Worm (Caenorhabditis elegans) whole organism, L3 larva: ENCODE results near the gene Y47D3A.32.

Source experiments
- R02D3.7 ChIP-seq: fragments of 150-350 bp; optimal IDR thresholded peaks from 2 replicates; lab custom pipeline; 2014; ENCODE audit warnings: missing biosample characterization, missing genetic modification characterization
- ZK546.5 ChIP-seq: sonication (generic microtip); optimal IDR thresholded peaks from 2 replicates; lab custom pipeline; 2017; ENCODE audit warnings: missing biosample characterization, missing genetic modification characterization
- ama-1 ChIP-seq: fragments of 150-350 bp; optimal IDR thresholded peaks from 2 replicates; lab custom pipeline; 2018
- ceh-16 ChIP-seq: sonication (generic microtip); optimal IDR thresholded peaks from 2 replicates; lab custom pipeline; 2017; ENCODE audit warnings: missing biosample characterization, missing genetic modification characterization
- ceh-28 ChIP-seq: fragments of 150-350 bp; optimal IDR thresholded peaks from 2 replicates; lab custom pipeline; 2014; ENCODE audit warnings: missing biosample characterization, missing genetic modification reagents, missing genetic modification characterization
- egl-27 ChIP-seq: sonication (generic microtip); optimal IDR thresholded peaks from 4 replicates; lab custom pipeline; 2017; ENCODE audit warnings: missing biosample characterization, missing genetic modification reagents, missing genetic modification characterization
- egl-5 ChIP-seq: fragments of 150-350 bp; optimal IDR thresholded peaks from 2 replicates; lab custom pipeline; 2017; ENCODE audit warnings: missing biosample characterization, missing genetic modification reagents, missing genetic modification characterization, inconsistent platforms
- elt-1 ChIP-seq: fragments of 150-350 bp; optimal IDR thresholded peaks from 2 replicates; lab custom pipeline; 2014; ENCODE audit warnings: missing biosample characterization, missing genetic modification characterization
- elt-2 ChIP-seq: sonication (generic microtip); optimal IDR thresholded peaks from 2 replicates; lab custom pipeline; 2016; ENCODE audit warnings: missing genetic modification reagents, mild to moderate bottlenecking, missing genetic modification characterization, missing compliant biosample characterization
- eor-1 ChIP-seq, 2 experiments: fragments of 150-350 bp; optimal IDR thresholded peaks; 2 replicates each; lab custom pipeline; 2014 to 2018; ENCODE audit warnings: missing biosample characterization in 2 of 2, missing genetic modification characterization in 2 of 2
- fkh-2 ChIP-seq: fragments of 150-350 bp; optimal IDR thresholded peaks from 2 replicates; lab custom pipeline; 2014; ENCODE audit warnings: missing biosample characterization, missing genetic modification reagents, missing genetic modification characterization
- hmg-11 ChIP-seq: sonication (generic microtip); optimal IDR thresholded peaks from 2 replicates; lab custom pipeline; 2016; ENCODE audit warnings: missing genetic modification characterization, missing compliant biosample characterization
- jun-1 ChIP-seq: fragments of 150-350 bp; optimal IDR thresholded peaks from 2 replicates; lab custom pipeline; 2014; ENCODE audit warnings: missing biosample characterization, missing genetic modification reagents, missing genetic modification characterization
- lin-15B ChIP-seq: fragments of 150-350 bp; optimal IDR thresholded peaks from 2 replicates; lab custom pipeline; 2014; ENCODE audit warnings: missing biosample characterization, missing genetic modification characterization
- lin-39 ChIP-seq: fragments of 150-350 bp; optimal IDR thresholded peaks from 2 replicates; lab custom pipeline; 2018; ENCODE audit warnings: missing biosample characterization, missing genetic modification reagents, missing genetic modification characterization
- mml-1 ChIP-seq: fragments of 150-350 bp; sonication (generic microtip); optimal IDR thresholded peaks from 3 replicates; lab custom pipeline; 2014; ENCODE audit warnings: missing biosample characterization, missing genetic modification characterization
- nfya-1 ChIP-seq: sonication (generic microtip); optimal IDR thresholded peaks from 2 replicates; lab custom pipeline; 2017; ENCODE audit warnings: missing genetic modification characterization, mild to moderate bottlenecking, missing compliant biosample characterization, antibody characterized with exemption, moderate library complexity; ENCODE audit not compliant: insufficient read depth
- nhr-23 ChIP-seq: fragments of 150-350 bp; optimal IDR thresholded peaks from 2 replicates; lab custom pipeline; 2014; ENCODE audit warnings: missing biosample characterization, missing genetic modification reagents, missing genetic modification characterization
- nhr-237 ChIP-seq: fragments of 150-350 bp; optimal IDR thresholded peaks from 2 replicates; lab custom pipeline; 2014; ENCODE audit warnings: missing biosample characterization, missing genetic modification characterization
- nhr-25 ChIP-seq: sonication (generic microtip); optimal IDR thresholded peaks from 2 replicates; lab custom pipeline; 2017; ENCODE audit warnings: missing biosample characterization, missing genetic modification characterization
- nhr-28 ChIP-seq: fragments of 150-350 bp; optimal IDR thresholded peaks from 2 replicates; lab custom pipeline; 2014; ENCODE audit warnings: missing biosample characterization, missing genetic modification characterization
- nhr-67 ChIP-seq: fragments of 150-350 bp; optimal IDR thresholded peaks from 2 replicates; lab custom pipeline; 2014; ENCODE audit warnings: missing biosample characterization, missing genetic modification characterization
- nhr-76 ChIP-seq: fragments of 150-350 bp; sonication (generic microtip); optimal IDR thresholded peaks from 5 replicates; lab custom pipeline; 2014; ENCODE audit warnings: missing biosample characterization, missing genetic modification characterization
- nhr-77 ChIP-seq: fragments of 150-350 bp; optimal IDR thresholded peaks from 2 replicates; lab custom pipeline; 2014; ENCODE audit warnings: missing biosample characterization, missing genetic modification characterization
- pha-4 ChIP-seq: fragments of 150-350 bp; optimal IDR thresholded peaks from 2 replicates; lab custom pipeline; 2014; ENCODE audit warnings: missing biosample characterization, missing genetic modification reagents, missing genetic modification characterization
- pqm-1 ChIP-seq: fragments of 150-350 bp; optimal IDR thresholded peaks from 2 replicates; lab custom pipeline; 2017; ENCODE audit warnings: missing biosample characterization, missing genetic modification characterization, inconsistent platforms
- sea-2 ChIP-seq: fragments of 150-350 bp; sonication (generic microtip); optimal IDR thresholded peaks from 4 replicates; lab custom pipeline; 2014; ENCODE audit warnings: missing biosample characterization, missing genetic modification reagents, missing genetic modification characterization
- snpc-4 ChIP-seq: fragments of 150-350 bp; optimal IDR thresholded peaks from 2 replicates; lab custom pipeline; 2014; ENCODE audit warnings: missing biosample characterization, missing genetic modification characterization
- tbx-2 ChIP-seq: sonication (generic microtip); optimal IDR thresholded peaks from 2 replicates; lab custom pipeline; 2016; ENCODE audit warnings: mild to moderate bottlenecking, missing genetic modification characterization, missing compliant biosample characterization
- zag-1 ChIP-seq: fragments of 150-350 bp; optimal IDR thresholded peaks from 2 replicates; lab custom pipeline; 2014; ENCODE audit warnings: missing biosample characterization, missing genetic modification characterization
- ztf-11 ChIP-seq: fragments of 150-350 bp; optimal IDR thresholded peaks from 2 replicates; lab custom pipeline; 2014; ENCODE audit warnings: missing biosample characterization, missing genetic modification characterization
- ztf-4 ChIP-seq: fragments of 150-350 bp; optimal IDR thresholded peaks from 2 replicates; lab custom pipeline; 2014; ENCODE audit warnings: missing biosample characterization, missing genetic modification characterization

Y47D3A.32 gene

DNA sequence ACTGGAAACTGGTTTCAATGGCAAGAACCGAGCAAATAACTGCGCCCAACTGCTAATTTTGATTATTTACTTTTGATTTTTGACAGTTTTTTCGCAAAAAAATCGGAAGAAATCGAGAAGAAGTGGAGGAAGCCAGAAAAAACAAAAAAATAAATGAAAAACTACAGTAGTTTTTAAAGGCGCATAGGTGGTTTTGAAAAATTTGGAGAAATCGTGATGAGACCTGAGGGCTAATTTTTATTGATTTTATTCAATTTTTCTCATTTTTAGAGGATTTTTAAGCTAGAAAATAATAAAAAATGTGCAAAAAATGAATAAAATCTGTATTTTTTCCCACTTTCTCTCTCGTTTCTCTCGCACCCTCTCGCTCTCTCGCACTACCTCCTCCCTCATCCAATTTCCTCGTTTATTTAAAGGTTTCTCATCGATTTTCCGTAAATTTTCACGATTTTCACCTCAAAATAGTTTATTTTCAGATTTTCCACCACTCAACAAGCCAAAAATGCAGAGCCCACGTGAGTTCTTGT lies 22.5 kb downstream of the Y47D3A.32 start, which contains the start of gene Y47D3A.20:
TSS of gene Y47D3A.20 (plus strand) at position 477 of the 527 bp plus-strand sequence.
- TF ChIP-seq hmg-11 (peak; percentile 25), ztf-4 (tag; lab: Kevin White, UChicago) (no peak)

DNA sequence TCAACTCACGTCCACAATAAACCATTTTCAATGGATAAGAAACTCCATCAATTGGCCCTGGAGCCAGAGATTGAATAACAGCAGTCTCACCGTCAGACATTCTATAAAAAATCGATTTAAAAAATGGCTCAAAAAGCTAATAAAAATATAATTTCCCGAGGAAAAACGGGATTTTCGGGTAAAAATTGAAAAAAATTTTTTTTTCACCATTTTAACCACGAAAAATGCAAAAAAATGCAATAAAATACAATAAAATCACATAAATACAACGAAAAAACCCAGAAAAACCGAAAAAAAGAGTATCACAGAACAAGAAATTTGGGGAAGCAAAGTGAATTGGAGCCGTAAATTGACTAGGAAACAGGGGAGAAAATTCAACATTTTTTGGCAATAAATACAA lies 26.6 kb downstream of the Y47D3A.32 start, which contains the start of gene Y47D3A.21:
TSS of gene Y47D3A.21 (minus strand) at position 101 of the 400 bp plus-strand sequence.
- TF ChIP-seq jun-1 (tag; lab: Kevin White, UChicago): no peak
- TF ChIP-seq nhr-237 (tag; lab: Kevin White, UChicago): no peak
- no peak for TF ChIP-seq ceh-28 (tag; lab: Kevin White, UChicago)

DNA sequence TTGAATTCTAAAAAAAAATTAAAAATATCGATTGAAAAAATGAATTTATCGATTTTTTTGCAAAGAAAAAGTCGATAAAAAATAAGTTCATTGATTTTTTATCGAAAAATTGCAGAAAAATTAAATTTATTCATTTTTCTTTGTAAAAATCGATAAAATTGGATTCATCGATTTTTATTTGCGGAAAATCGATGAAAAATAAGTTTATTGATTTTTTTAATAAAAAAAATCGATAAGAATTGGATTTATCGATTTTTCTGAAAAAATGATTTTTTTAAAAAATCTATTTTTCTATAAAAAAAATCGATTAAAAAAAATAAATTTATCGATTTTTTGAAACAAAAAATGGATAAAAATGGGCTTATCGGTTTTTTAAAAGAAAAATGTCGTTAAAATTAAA lies 27.8 kb downstream of the Y47D3A.32 start:
- TF ChIP-seq fkh-2 (tag; lab: Kevin White, UChicago): no peak
- peak; percentile 97 for TF ChIP-seq ceh-28 (tag; lab: Kevin White, UChicago)
- TF ChIP-seq, all 47 proteins: peak for 1

DNA sequence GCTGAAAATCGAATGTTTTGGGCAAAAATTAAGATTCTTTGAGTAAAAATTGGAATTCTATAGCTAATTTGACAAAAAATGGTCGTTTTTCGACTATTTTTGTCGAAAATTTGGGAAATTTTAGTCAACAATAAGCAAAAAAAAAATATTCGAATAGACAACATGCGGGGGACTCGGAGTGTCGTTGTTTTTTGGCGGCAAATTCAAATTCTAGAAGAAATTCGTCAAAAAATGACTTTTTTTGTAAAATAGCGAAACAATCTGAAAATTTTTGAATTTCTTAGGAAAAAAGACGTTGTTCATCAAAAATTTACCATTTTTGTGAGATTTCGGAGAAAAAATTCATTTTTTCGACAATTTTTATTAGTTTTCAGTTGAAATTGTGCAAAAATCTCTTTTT lies 31.5 kb downstream of the Y47D3A.32 start:
- no peak for TF ChIP-seq nhr-76 (tag; lab: Kevin White, UChicago)
- TF ChIP-seq nhr-28 (tag; lab: Kevin White, UChicago): no peak
- TF ChIP-seq lin-39 (tag; lab: Kevin White, UChicago): no peak
- no peak for TF ChIP-seq snpc-4 (tag; lab: Kevin White, UChicago)
- TF ChIP-seq ZK546.5: no peak
- TF ChIP-seq ztf-11 (tag; lab: Kevin White, UChicago): no peak

DNA sequence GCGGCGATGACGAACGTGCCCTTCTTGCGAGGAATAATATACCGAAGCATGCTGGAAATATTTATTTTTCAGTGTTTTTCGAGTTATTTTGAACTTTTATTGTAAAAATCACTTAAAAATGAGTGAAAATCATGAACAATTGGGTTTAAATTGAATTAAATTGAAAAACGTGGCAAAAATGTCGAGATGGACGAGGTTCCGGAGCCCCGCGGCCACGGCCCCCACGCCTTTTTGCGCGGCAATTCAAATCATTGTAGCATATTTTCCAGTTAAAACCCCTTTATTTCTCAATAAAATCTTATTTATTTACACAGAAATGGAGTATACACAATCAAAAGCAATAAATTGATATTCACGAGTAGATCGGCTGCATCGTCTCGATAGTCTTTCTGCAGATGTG lies 33.9 kb downstream of the Y47D3A.32 start:
- peak; percentile 60 for TF ChIP-seq nfya-1 (tag; lab: Kevin White, UChicago)
- TF ChIP-seq lin-15B (tag; lab: Kevin White, UChicago): peak; percentile 42
- no peak for TF ChIP-seq ama-1 (lab: Kevin White, UChicago)
- no peak for TF ChIP-seq ceh-16 (tag; lab: Kevin White, UChicago)
- no peak for TF ChIP-seq mml-1 (tag; lab: Kevin White, UChicago)
- TF ChIP-seq sea-2 (GFP tag; lab: Kevin White, UChicago): no peak

DNA sequence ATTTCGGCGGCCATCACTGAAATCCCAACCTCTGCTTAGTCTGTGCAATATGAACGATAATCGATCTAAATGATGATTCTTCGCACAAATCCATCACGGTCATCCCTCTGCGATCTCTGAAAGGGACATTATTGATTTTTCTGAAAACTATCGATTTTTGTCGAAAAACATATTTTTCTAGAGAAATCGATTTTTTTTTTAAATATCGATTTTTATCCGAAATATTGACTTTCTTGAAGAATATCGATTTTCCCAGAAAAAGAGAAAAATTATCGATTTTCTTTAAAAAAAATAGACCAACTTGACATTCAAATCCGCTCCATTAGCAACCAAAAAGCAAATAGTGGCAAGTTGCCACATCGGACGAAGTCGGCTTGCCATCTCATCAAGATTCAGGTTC lies 35.1 kb downstream of the Y47D3A.32 start:
- TF ChIP-seq ceh-28 (tag; lab: Kevin White, UChicago) (peak; percentile 94), egl-27 (tag; lab: Kevin White, UChicago) (no peak), lin-39 (tag; lab: Kevin White, UChicago) (no peak), mml-1 (tag; lab: Kevin White, UChicago) (no peak), elt-2 (tag; lab: Kevin White, UChicago) (no peak), snpc-4 (tag; lab: Kevin White, UChicago) (no peak)

DNA sequence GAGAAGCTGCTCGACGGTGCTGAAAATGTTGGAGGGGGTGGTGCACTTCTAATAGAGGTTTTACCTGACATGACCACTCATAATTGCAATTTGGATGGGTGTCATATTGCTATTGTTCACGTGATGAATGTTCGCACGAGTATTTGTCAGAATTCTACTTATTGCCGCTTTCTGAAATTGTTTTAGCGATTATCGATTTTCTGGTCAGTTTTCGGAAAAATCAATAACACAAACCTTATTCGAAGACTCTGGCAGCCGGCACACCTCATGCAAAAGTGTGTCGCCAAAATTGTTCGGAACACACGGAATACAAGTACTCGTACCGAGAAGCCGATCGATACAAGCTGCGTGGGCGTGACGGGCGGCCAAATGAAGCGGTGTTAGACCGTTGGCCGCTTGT lies 36.1 kb downstream of the Y47D3A.32 start:
- peak; percentile 24 for TF ChIP-seq ceh-28 (tag; lab: Kevin White, UChicago)
- TF ChIP-seq zag-1 (tag; lab: Kevin White, UChicago): no peak
- TF ChIP-seq, all 47 proteins: peak for 1

DNA sequence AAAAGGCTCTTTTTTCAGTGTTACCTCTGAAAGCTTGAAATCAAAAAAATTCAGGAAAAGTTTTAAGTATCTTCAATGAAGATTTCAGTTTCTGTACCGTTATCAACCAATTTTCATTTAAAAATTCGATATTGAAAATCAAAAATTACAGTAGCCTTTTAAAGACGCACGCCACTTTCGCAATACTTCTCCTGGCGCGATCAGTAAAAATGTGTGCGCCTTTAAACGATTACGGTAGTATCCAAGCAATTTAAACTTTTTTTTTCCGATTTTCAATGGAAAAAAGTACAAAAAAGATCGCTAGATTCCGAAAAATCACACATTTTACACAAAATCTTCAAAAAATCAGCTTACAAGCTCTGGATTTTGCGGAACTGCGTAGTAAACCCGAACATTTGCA lies 37.7 kb downstream of the Y47D3A.32 start:
- no peak for TF ChIP-seq eor-1 (tag; optimal IDR thresholded peaks at IDR 0.05; lab: Kevin White, UChicago)

DNA sequence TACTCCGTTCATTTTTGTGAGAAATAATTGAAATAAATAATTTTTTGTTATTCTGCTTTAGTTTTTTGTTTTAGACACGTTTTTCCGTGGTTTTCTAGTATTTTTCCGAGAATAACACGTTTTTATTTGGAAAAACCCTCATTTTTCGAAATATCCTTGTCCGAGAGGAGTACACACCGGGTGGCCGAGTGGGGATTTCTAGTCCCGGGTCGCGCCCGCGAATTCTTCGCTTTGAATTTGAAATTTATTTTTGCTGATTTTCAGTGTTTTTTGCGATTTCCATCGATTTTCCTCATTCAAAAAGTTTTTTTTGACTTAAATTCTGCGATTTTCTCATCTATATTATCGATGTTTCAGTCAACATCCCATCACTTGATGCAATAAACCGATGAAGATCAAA lies 38.4 kb downstream of the Y47D3A.32 start, which contains the start of the genes gly-9, mib-1 and smc-3:
TSS of gene gly-9 (minus strand) at position 27 of the 400 bp plus-strand sequence.
TSS of gene mib-1 (minus strand) at position 123 of the 400 bp plus-strand sequence.
TSS of gene smc-3 (plus strand) at position 351 of the 400 bp plus-strand sequence.
- TF ChIP-seq nhr-67 (tag; lab: Kevin White, UChicago) (no peak), mml-1 (tag; lab: Kevin White, UChicago) (no peak), hmg-11 (peak; percentile 74), jun-1 (tag; lab: Kevin White, UChicago) (no peak), pqm-1 (no peak), snpc-4 (tag; lab: Kevin White, UChicago) (peak; percentile 35), nhr-23 (peak; percentile 78), lin-15B (tag; lab: Kevin White, UChicago) (peak; percentile 81), egl-27 (tag; lab: Kevin White, UChicago) (no peak), R02D3.7 (tag; lab: Kevin White, UChicago) (no peak), lin-39 (tag; lab: Kevin White, UChicago) (peak; percentile 52), nhr-25 (tag; lab: Kevin White, UChicago) (peak; percentile 46), tbx-2 (no peak), pha-4 (tag; lab: Kevin White, UChicago) (peak; percentile 71), nhr-77 (no peak), ztf-11 (tag; lab: Kevin White, UChicago) (no peak), nhr-76 (tag; lab: Kevin White, UChicago) (no peak), fkh-2 (tag; lab: Kevin White, UChicago) (no peak), nfya-1 (tag; lab: Kevin White, UChicago) (peak; percentile 67), egl-5 (tag; lab: Kevin White, UChicago) (peak; percentile 45), elt-1 (tag; lab: Kevin White, UChicago) (no peak)
